Fruit fly (Drosophila melanogaster): ENCODE measurements around the gene CG10357.

- no peak for TF ChIP-seq zen2 (GFP tag; IDR thresholded peaks at IDR 0.05; ENCODE audit: partially characterized antibody)
- TF ChIP-seq CG2202 (tag; optimal IDR thresholded peaks at IDR 0.05) = no peak
- TF ChIP-seq CG9609 (GFP tag; optimal IDR thresholded peaks at IDR 0.05) = no peak
- no peak for TF ChIP-seq CG17361 (GFP tag; IDR thresholded peaks at IDR 0.05)
- TF ChIP-seq Adf1 (GFP tag; IDR thresholded peaks at IDR 0.05) = no peak
- no peak for TF ChIP-seq Fer3 (tag; optimal IDR thresholded peaks at IDR 0.05)
- no peak for TF ChIP-seq CG9876 (GFP tag; optimal IDR thresholded peaks at IDR 0.05)
- TF ChIP-seq Hr39 (optimal IDR thresholded peaks at IDR 0.05) = no peak
- TF ChIP-seq run (tag; optimal IDR thresholded peaks at IDR 0.05) = no peak
- no peak for TF ChIP-seq sisA (GFP tag; IDR thresholded peaks at IDR 0.05)
- TF ChIP-seq CG15696 (tag; optimal IDR thresholded peaks at IDR 0.05) = no peak
Observed at dm6 chr3L:3612582-3613285, 2.4 kb upstream of the CG10357 start.

All from whole organism, embryonic.